Worm (Caenorhabditis elegans) whole organism, late embryonic: ENCODE results near the gene crn-5.
A peak's percentile ranks its signal among the peaks of the same experiment; 100 is the strongest.

Experiments
- F13H6.1 ChIP-seq: sonication (generic microtip); optimal IDR thresholded peaks from 2 replicates; lab custom pipeline; 2016; ENCODE audit warnings: missing genetic modification characterization, missing compliant biosample characterization
- T23F11.4 ChIP-seq: fragments of 200-800 bp; sonication (Bioruptor generic); optimal IDR thresholded peaks from 2 replicates; lab custom pipeline; 2018; ENCODE audit warnings: mild to moderate bottlenecking, missing genetic modification characterization, missing compliant biosample characterization
- ceh-18 ChIP-seq: sonication (generic microtip); optimal IDR thresholded peaks from 2 replicates; lab custom pipeline; 2016; ENCODE audit warnings: missing genetic modification characterization, missing compliant biosample characterization
- ceh-19 ChIP-seq: fragments of 200-800 bp; sonication (Bioruptor generic); optimal IDR thresholded peaks from 2 replicates; lab custom pipeline; 2018; ENCODE audit warnings: mild to moderate bottlenecking, missing genetic modification characterization, missing compliant biosample characterization
- ceh-2 ChIP-seq: sonication (generic microtip); optimal IDR thresholded peaks from 2 replicates; lab custom pipeline; 2016; ENCODE audit warnings: missing genotype, missing genetic modification characterization, missing compliant biosample characterization
- ceh-22 ChIP-seq: sonication (generic microtip); optimal IDR thresholded peaks from 2 replicates; lab custom pipeline; 2017; ENCODE audit warnings: missing biosample characterization, missing genetic modification characterization
- ceh-24 ChIP-seq: sonication (generic microtip); optimal IDR thresholded peaks from 2 replicates; lab custom pipeline; 2016; ENCODE audit warnings: mild to moderate bottlenecking, missing genetic modification characterization, missing compliant biosample characterization
- ceh-31 ChIP-seq: sonication (generic microtip); optimal IDR thresholded peaks from 2 replicates; lab custom pipeline; 2016; ENCODE audit warnings: missing genetic modification characterization, missing compliant biosample characterization
- ceh-34 ChIP-seq: sonication (generic microtip); optimal IDR thresholded peaks from 2 replicates; lab custom pipeline; 2016; ENCODE audit warnings: mild to moderate bottlenecking, missing genetic modification characterization, missing compliant biosample characterization
- ceh-45 ChIP-seq: fragments of 200-800 bp; sonication (Bioruptor generic); IDR thresholded peaks from 2 replicates; pipeline ENCODE4 v1.3.6; 2022; ENCODE audit warnings: missing genetic modification reagents, missing genetic modification characterization, missing compliant biosample characterization
- ceh-6 ChIP-seq: fragments of 200-800 bp; sonication (Bioruptor generic); optimal IDR thresholded peaks from 2 replicates; lab custom pipeline; 2018; ENCODE audit warnings: mild to moderate bottlenecking, missing genetic modification characterization, missing compliant biosample characterization
- che-1 ChIP-seq: sonication (generic microtip); optimal IDR thresholded peaks from 2 replicates; lab custom pipeline; 2016; ENCODE audit warnings: mild to moderate bottlenecking, missing genetic modification characterization, missing compliant biosample characterization
- elt-2 ChIP-seq: sonication (generic microtip); optimal IDR thresholded peaks from 2 replicates; lab custom pipeline; 2016; ENCODE audit warnings: missing genetic modification reagents, missing genetic modification characterization, missing compliant biosample characterization
- elt-4 ChIP-seq: sonication (generic microtip); optimal IDR thresholded peaks from 2 replicates; lab custom pipeline; 2016; ENCODE audit warnings: missing genetic modification characterization, missing compliant biosample characterization
- eyg-1 ChIP-seq: sonication (generic microtip); optimal IDR thresholded peaks from 2 replicates; lab custom pipeline; 2016; ENCODE audit warnings: missing genotype, missing genetic modification characterization, missing compliant biosample characterization
- fkh-10 ChIP-seq: fragments of 150-350 bp; optimal IDR thresholded peaks from 2 replicates; lab custom pipeline; 2014; ENCODE audit warnings: missing biosample characterization, missing genetic modification reagents, missing genetic modification characterization
- fkh-6 ChIP-seq: sonication (generic microtip); optimal IDR thresholded peaks from 2 replicates; lab custom pipeline; 2016; ENCODE audit warnings: missing genetic modification characterization, missing compliant biosample characterization
- gmeb-2 ChIP-seq: sonication (generic microtip); optimal IDR thresholded peaks from 2 replicates; lab custom pipeline; 2016; ENCODE audit warnings: missing genetic modification characterization, inconsistent platforms, missing compliant biosample characterization
- hlh-13 ChIP-seq: fragments of 200-800 bp; sonication (Bioruptor generic); optimal IDR thresholded peaks from 2 replicates; lab custom pipeline; 2018; ENCODE audit warnings: mild to moderate bottlenecking, missing genetic modification characterization, missing compliant biosample characterization
- hlh-15 ChIP-seq: sonication (generic microtip); optimal IDR thresholded peaks from 2 replicates; lab custom pipeline; 2016; ENCODE audit warnings: missing genetic modification characterization, missing compliant biosample characterization
- hlh-30 ChIP-seq: sonication (generic microtip); optimal IDR thresholded peaks from 2 replicates; lab custom pipeline; 2017; ENCODE audit warnings: antibody characterized with exemption, missing genetic modification characterization, missing compliant biosample characterization; ENCODE audit not compliant: insufficient read depth
- hlh-6 ChIP-seq: sonication (generic microtip); optimal IDR thresholded peaks from 2 replicates; lab custom pipeline; 2016; ENCODE audit warnings: missing genotype, missing genetic modification characterization, missing compliant biosample characterization
- lim-6 ChIP-seq: sonication (generic microtip); optimal IDR thresholded peaks from 2 replicates; lab custom pipeline; 2016; ENCODE audit warnings: missing genetic modification characterization, missing compliant biosample characterization
- lin-11 ChIP-seq: fragments of 200-800 bp; sonication (Bioruptor generic); optimal IDR thresholded peaks from 2 replicates; lab custom pipeline; 2018; ENCODE audit warnings: mild to moderate bottlenecking, missing genetic modification characterization, missing compliant biosample characterization
- madf-2 ChIP-seq: sonication (generic microtip); optimal IDR thresholded peaks from 2 replicates; lab custom pipeline; 2017; ENCODE audit warnings: missing genetic modification characterization, missing compliant biosample characterization
- nhr-11 ChIP-seq: fragments of 150-350 bp; optimal IDR thresholded peaks from 2 replicates; lab custom pipeline; 2014; ENCODE audit warnings: missing biosample characterization, missing genetic modification characterization
- nhr-232 ChIP-seq: sonication (generic microtip); optimal IDR thresholded peaks from 2 replicates; lab custom pipeline; 2016; ENCODE audit warnings: missing genetic modification characterization, missing compliant biosample characterization
- npax-4 ChIP-seq: sonication (generic microtip); optimal IDR thresholded peaks from 2 replicates; lab custom pipeline; 2016; ENCODE audit warnings: missing genetic modification characterization, missing compliant biosample characterization
- odd-2 ChIP-seq: sonication (generic microtip); optimal IDR thresholded peaks from 2 replicates; lab custom pipeline; 2017; ENCODE audit warnings: antibody characterized with exemption, mild to moderate bottlenecking, missing genetic modification characterization, missing compliant biosample characterization
- pha-4 ChIP-seq: fragments of 150-350 bp; optimal IDR thresholded peaks from 2 replicates; lab custom pipeline; 2018; ENCODE audit warnings: missing biosample characterization, missing genetic modification reagents, missing genetic modification characterization
- pros-1 ChIP-seq: fragments of 150-350 bp; optimal IDR thresholded peaks from 2 replicates; lab custom pipeline; 2014; ENCODE audit warnings: missing biosample characterization, missing genetic modification reagents, missing genetic modification characterization
- rnt-1 ChIP-seq: sonication (generic microtip); optimal IDR thresholded peaks from 2 replicates; lab custom pipeline; 2016; ENCODE audit warnings: missing genetic modification characterization, missing compliant biosample characterization
- sox-2 ChIP-seq: fragments of 200-800 bp; sonication (Bioruptor generic); IDR thresholded peaks from 2 replicates; pipeline ENCODE4 v1.3.6; 2022; ENCODE audit warnings: missing genetic modification reagents, missing genetic modification characterization, missing compliant biosample characterization
- sox-4 ChIP-seq: sonication (generic microtip); optimal IDR thresholded peaks from 2 replicates; lab custom pipeline; 2017; ENCODE audit warnings: mild to moderate bottlenecking, missing genetic modification characterization, inconsistent platforms, missing compliant biosample characterization
- tbx-2 ChIP-seq: sonication (generic microtip); optimal IDR thresholded peaks from 2 replicates; lab custom pipeline; 2016; ENCODE audit warnings: missing genetic modification characterization, missing compliant biosample characterization
- unc-3 ChIP-seq, 2 experiments: fragments of 200-800 bp in 1 of 2; sonication (Bioruptor generic) in 1 of 2; sonication (generic microtip) in 1 of 2; conservative IDR thresholded peaks in 1 of 2; optimal IDR thresholded peaks in 1 of 2; 2 replicates each; pipeline versions ENCODE4 v1.3.6 to Lab custom; 2016 to 2022; ENCODE audit warnings: missing compliant biosample characterization in 2 of 2, missing genetic modification characterization in 2 of 2, missing genetic modification reagents in 1 of 2
- unc-42 ChIP-seq: sonication (generic microtip); optimal IDR thresholded peaks from 2 replicates; lab custom pipeline; 2016; ENCODE audit warnings: missing genotype, missing genetic modification characterization, missing compliant biosample characterization
- unc-55 ChIP-seq: sonication (generic microtip); optimal IDR thresholded peaks from 2 replicates; lab custom pipeline; 2017; ENCODE audit warnings: missing biosample characterization, missing genetic modification reagents, missing genetic modification characterization
- unc-86 ChIP-seq: sonication (generic microtip); optimal IDR thresholded peaks from 2 replicates; lab custom pipeline; 2016; ENCODE audit warnings: missing genetic modification characterization, missing compliant biosample characterization
- zip-5 ChIP-seq: sonication (generic microtip); optimal IDR thresholded peaks from 2 replicates; lab custom pipeline; 2016; ENCODE audit warnings: missing genetic modification characterization, missing compliant biosample characterization

crn-5 gene

DNA sequence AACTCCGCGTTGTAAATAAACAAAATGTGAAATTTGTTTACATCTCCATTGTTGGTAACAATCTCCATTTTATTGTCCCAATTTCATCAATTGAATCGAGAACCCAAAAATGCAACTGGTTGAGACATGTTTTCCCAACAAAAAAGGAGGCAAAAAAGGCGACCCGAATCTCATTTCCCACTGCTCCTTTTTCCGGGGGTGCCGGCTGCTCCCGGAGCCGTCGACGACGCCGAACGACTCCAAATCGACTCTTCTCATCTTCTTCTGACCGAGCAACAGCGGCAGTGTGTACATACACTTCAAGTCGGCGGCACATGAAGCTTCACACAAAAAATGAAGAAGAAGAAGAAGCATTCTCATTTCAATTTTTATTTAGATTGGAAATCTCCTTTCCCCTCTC is 26.1 kb upstream of the crn-5 start:
- TF ChIP-seq lin-11 (tag; lab: Kevin White, UChicago) = no peak
- no peak for TF ChIP-seq elt-2 (tag; lab: Kevin White, UChicago)
- TF ChIP-seq gmeb-2 = no peak
- no peak for TF ChIP-seq elt-4 (tag; lab: Kevin White, UChicago)
- no peak for TF ChIP-seq che-1
- no peak for TF ChIP-seq T23F11.4 (GFP tag; lab: Kevin White, UChicago)
- no peak for TF ChIP-seq rnt-1
- no peak for TF ChIP-seq sox-2 (GFP tag; lab: Robert Waterston, UW)
- no peak for TF ChIP-seq unc-3 (GFP tag; conservative IDR thresholded peaks at IDR 0.05; lab: Robert Waterston, UW)
- TF ChIP-seq unc-3 (tag; optimal IDR thresholded peaks at IDR 0.05; lab: Kevin White, UChicago) = no peak
- no peak for TF ChIP-seq ceh-6
- TF ChIP-seq tbx-2 (tag; lab: Kevin White, UChicago) = no peak
- TF ChIP-seq ceh-31 (tag; lab: Kevin White, UChicago) = no peak
- TF ChIP-seq lim-6 (tag; lab: Kevin White, UChicago) = no peak
- TF ChIP-seq odd-2 (tag; lab: Kevin White, UChicago) = no peak
- no peak for TF ChIP-seq ceh-45 (GFP tag; lab: Robert Waterston, UW)
- no peak for TF ChIP-seq unc-42
- TF ChIP-seq ceh-18 (tag; lab: Kevin White, UChicago) = no peak
- no peak for TF ChIP-seq ceh-34
- no peak for TF ChIP-seq nhr-11 (tag; lab: Kevin White, UChicago)

DNA sequence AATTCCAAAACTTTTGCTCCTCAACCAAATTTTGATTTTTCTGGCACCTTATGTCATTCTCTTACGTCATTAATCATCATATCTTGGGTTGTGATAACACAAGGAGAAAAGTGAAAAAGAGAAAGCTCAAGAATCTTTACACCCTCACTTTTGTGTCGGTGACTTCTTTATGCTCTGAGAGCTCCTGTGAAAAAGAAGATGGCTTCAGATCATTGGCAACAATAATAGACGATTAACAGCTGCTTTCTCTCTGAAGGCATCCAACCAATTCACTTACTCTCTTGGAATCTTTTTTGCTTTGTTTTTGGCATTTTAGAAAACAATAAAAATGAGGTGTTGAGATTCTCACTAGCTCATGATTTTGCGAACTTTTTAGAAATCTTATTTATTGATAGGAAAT is 23.1 kb upstream of the crn-5 start:
- TF ChIP-seq hlh-13 (GFP tag; lab: Kevin White, UChicago) (no peak), unc-55 (GFP tag; lab: Kevin White, UChicago) (peak; percentile 13)
- TF ChIP-seq, all 69 proteins: peak for 1

- TF ChIP-seq unc-3 (GFP tag; conservative IDR thresholded peaks at IDR 0.05; lab: Robert Waterston, UW) (no peak), unc-3 (tag; optimal IDR thresholded peaks at IDR 0.05; lab: Kevin White, UChicago) (no peak), ceh-6 (no peak), elt-4 (tag; lab: Kevin White, UChicago) (no peak), hlh-13 (GFP tag; lab: Kevin White, UChicago) (no peak), hlh-15 (tag; lab: Kevin White, UChicago) (no peak), fkh-10 (GFP tag; lab: Kevin White, UChicago) (no peak), ceh-34 (no peak), unc-86 (tag; lab: Kevin White, UChicago) (no peak), lin-11 (tag; lab: Kevin White, UChicago) (no peak), ceh-19 (no peak), eyg-1 (tag; lab: Kevin White, UChicago) (no peak), ceh-24 (tag; lab: Kevin White, UChicago) (no peak), odd-2 (tag; lab: Kevin White, UChicago) (no peak), pha-4 (no peak), madf-2 (tag; lab: Kevin White, UChicago) (no peak), fkh-6 (tag; lab: Kevin White, UChicago) (no peak), unc-55 (GFP tag; lab: Kevin White, UChicago) (no peak)
These were observed 22.2 kb upstream of the crn-5 start, which contains the start of gene txt-13 for ce11 chrII:10570302-10570701. Gene txt-13, plus strand, starts transcription at chrII:10570602.

ce11 chrII:10571967-10572366 is 20.6 kb upstream of the crn-5 start, which contains the start of gene C06A1.3:
Gene C06A1.3, plus strand, starts transcription at chrII:10572267.
- no peak for TF ChIP-seq lin-11 (tag; lab: Kevin White, UChicago)
- no peak for TF ChIP-seq hlh-6 (tag; lab: Kevin White, UChicago)
- TF ChIP-seq sox-4 (tag; lab: Kevin White, UChicago) = no peak

DNA sequence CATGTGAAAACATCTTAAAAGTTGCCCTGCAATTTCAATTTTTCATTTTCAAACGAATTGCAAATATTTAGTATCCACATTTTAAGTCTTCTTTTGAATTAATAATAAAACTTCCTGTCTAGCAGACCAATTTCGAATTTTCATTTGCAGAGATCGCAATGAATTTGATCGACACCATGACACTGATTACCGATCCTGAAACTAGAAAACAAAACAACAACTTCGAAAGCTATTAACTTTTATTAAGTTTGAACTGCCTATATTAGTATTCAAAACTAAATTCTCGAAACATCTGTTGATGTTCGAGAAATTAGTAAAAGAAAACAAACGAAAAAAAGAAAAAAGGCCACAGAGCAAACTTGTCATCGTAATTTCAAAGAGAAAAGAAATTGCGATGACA is 18.4 kb upstream of the crn-5 start:
- TF ChIP-seq nhr-232 (tag; lab: Kevin White, UChicago) = no peak
- no peak for TF ChIP-seq T23F11.4 (GFP tag; lab: Kevin White, UChicago)
- no peak for TF ChIP-seq npax-4
- TF ChIP-seq ceh-2 (tag; lab: Kevin White, UChicago) = no peak
- TF ChIP-seq F13H6.1 (tag; lab: Kevin White, UChicago) = no peak
- no peak for TF ChIP-seq ceh-22
- TF ChIP-seq elt-4 (tag; lab: Kevin White, UChicago) = no peak
- no peak for TF ChIP-seq zip-5
- no peak for TF ChIP-seq sox-2 (GFP tag; lab: Robert Waterston, UW)
- no peak for TF ChIP-seq hlh-30 (tag; lab: Kevin White, UChicago)
- no peak for TF ChIP-seq pros-1 (tag; lab: Kevin White, UChicago)
- no peak for TF ChIP-seq ceh-19
- TF ChIP-seq fkh-6 (tag; lab: Kevin White, UChicago) = no peak
- no peak for TF ChIP-seq ceh-24 (tag; lab: Kevin White, UChicago)
- TF ChIP-seq lim-6 (tag; lab: Kevin White, UChicago) = no peak
- TF ChIP-seq, all 69 proteins: peak for 0
